Fruit fly (Drosophila melanogaster): ENCODE measurements around the gene NijC.

DNA sequence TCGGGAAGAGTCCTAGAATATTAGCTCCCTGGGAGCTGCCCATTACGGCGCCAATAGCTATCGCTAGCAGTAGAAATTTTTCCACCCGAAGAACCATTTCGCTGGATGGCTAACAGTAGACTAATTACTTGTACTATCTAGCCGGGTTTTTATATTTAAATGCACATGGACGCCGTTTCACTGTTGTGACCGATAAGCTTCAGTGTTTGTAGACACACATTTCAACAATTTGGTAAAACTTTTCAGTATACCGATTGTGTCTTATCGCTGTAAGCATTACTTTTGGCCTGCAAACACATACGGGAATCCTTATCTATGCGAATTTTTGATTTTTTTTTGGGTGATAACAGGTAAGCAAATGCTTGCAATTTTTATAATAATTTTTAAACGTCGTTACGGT lies 48.7 kb downstream of the NijC start, which contains the start of gene Ugt37A3:
- TF ChIP-seq ttk (optimal IDR thresholded peaks at IDR 0.05) (no peak), psq (optimal IDR thresholded peaks at IDR 0.05) (no peak), insv (optimal IDR thresholded peaks at IDR 0.05) (no peak), h (optimal IDR thresholded peaks at IDR 0.05) (no peak), Myc (optimal IDR thresholded peaks at IDR 0.05) (no peak), Sin3A (optimal IDR thresholded peaks at IDR 0.05) (no peak)
